Worm (Caenorhabditis elegans) whole organism, midembryonic: ENCODE measurements around the gene twk-5.

Experiments used
- flt-1 ChIP-seq: fragments of 200-800 bp; sonication (Bioruptor generic); IDR thresholded peaks from 2 replicates; pipeline ENCODE4 v1.3.6; 2022; ENCODE audit warnings: missing genetic modification characterization, missing compliant biosample characterization
- klf-2 ChIP-seq: fragments of 200-800 bp; sonication (Bioruptor generic); conservative IDR thresholded peaks from 2 replicates; pipeline ENCODE4 v1.3.6; 2022; ENCODE audit warnings: missing genetic modification reagents, missing genetic modification characterization, missing compliant biosample characterization
- ref-1 ChIP-seq: fragments of 200-800 bp; sonication (Bioruptor generic); conservative IDR thresholded peaks from 2 replicates; pipeline ENCODE4 v1.3.6; 2022; ENCODE audit warnings: missing genetic modification reagents, missing genetic modification characterization, missing compliant biosample characterization
- ztf-23 ChIP-seq: fragments of 200-800 bp; sonication (Bioruptor generic); IDR thresholded peaks from 2 replicates; pipeline ENCODE4 v1.3.6; 2022; ENCODE audit warnings: missing genetic modification reagents, missing genetic modification characterization, missing compliant biosample characterization
- ztf-29 ChIP-seq: fragments of 200-800 bp; sonication (Bioruptor generic); IDR thresholded peaks from 2 replicates; pipeline ENCODE4 v1.3.6; 2022; ENCODE audit warnings: missing genetic modification reagents, missing genetic modification characterization, missing compliant biosample characterization

DNA sequence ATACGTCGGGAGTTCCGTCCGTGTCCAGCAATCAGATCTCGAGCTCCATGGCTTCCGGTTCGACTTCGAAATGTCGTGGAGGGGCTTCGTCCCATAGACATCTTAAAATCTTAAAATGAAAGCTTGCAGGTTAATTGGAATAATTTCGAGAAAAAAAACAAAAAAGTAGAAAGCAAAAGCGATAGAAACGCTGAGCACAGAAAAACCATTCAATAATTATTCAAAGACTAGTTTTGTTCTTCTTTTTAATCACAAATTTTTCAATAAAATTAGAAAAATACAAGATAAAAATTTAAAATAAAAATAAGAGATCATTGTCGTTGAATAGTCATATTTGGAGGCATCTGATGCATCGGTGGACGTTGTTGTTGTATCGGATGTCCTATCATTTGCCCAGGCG lies 41.9 kb upstream of the twk-5 start, which contains the start of gene age-1:
- TF ChIP-seq ref-1 (GFP tag; lab: Robert Waterston, UW) (no peak), ztf-29 (GFP tag; lab: Robert Waterston, UW) (no peak), flt-1 (GFP tag; lab: Robert Waterston, UW) (no peak), ztf-23 (GFP tag; lab: Robert Waterston, UW) (no peak), klf-2 (GFP tag; lab: Robert Waterston, UW) (no peak)
